Worm (Caenorhabditis elegans) whole organism, L1 larva: ENCODE data around the gene dhhc-10.

ENCODE experiments used
- blmp-1 ChIP-seq: fragments of 150-350 bp; optimal IDR thresholded peaks from 2 replicates; lab custom pipeline; 2014; ENCODE audit warnings: missing biosample characterization, missing genetic modification characterization
- lin-13 ChIP-seq: fragments of 150-350 bp; optimal IDR thresholded peaks from 2 replicates; lab custom pipeline; 2014; ENCODE audit warnings: missing biosample characterization, missing genetic modification reagents, missing genetic modification characterization
- unc-130 ChIP-seq: fragments of 150-350 bp; optimal IDR thresholded peaks from 2 replicates; lab custom pipeline; 2017; ENCODE audit warnings: missing biosample characterization, missing genetic modification characterization, inconsistent platforms

DNA sequence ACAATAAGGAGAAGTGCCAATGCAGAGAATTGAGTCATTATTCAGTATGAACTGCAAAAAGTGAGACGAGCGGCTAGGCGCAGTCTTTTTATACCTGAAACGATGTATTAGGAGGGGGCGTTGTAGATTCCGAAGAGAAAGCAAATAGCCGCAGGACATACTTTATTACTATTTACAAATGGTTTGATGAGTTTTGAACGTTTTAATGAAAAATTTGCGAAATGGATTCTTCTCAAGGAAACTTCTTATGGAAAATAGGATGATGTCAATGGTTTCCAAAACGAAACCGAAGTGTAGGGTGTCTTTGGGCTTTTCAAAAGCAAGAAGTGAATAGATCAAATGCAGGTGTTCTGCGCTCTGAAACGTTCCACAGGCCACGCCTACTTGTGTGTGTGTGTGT is 28.9 kb upstream of the dhhc-10 start, which contains the start of gene flp-11:
- TF ChIP-seq lin-13, result no peak
- TF ChIP-seq unc-130 (tag; lab: Kevin White, UChicago), result no peak
- TF ChIP-seq blmp-1 (tag; lab: Kevin White, UChicago), result no peak
